Worm (Caenorhabditis elegans) whole organism, midembryonic: ENCODE data around the gene cya-1.

Experiments
- T22C8.4 ChIP-seq: fragments of 200-800 bp; sonication (Bioruptor generic); IDR thresholded peaks from 2 replicates; pipeline ENCODE4 v1.3.6; 2022; ENCODE audit warnings: missing genetic modification characterization, missing compliant biosample characterization
- cog-1 ChIP-seq: sonication (generic microtip); optimal IDR thresholded peaks from 2 replicates; lab custom pipeline; 2016; ENCODE audit warnings: missing genetic modification characterization, missing compliant biosample characterization
- flt-1 ChIP-seq: fragments of 200-800 bp; sonication (Bioruptor generic); IDR thresholded peaks from 2 replicates; pipeline ENCODE4 v1.3.6; 2022; ENCODE audit warnings: missing genetic modification characterization, missing compliant biosample characterization
- klf-2 ChIP-seq: fragments of 200-800 bp; sonication (Bioruptor generic); conservative IDR thresholded peaks from 2 replicates; pipeline ENCODE4 v1.3.6; 2022; ENCODE audit warnings: missing genetic modification reagents, missing genetic modification characterization, missing compliant biosample characterization
- med-1 ChIP-seq: sonication (generic microtip); optimal IDR thresholded peaks from 2 replicates; lab custom pipeline; 2017; ENCODE audit warnings: missing genetic modification characterization, mild to moderate bottlenecking, missing compliant biosample characterization, antibody characterized with exemption, missing genetic modification reagents; ENCODE audit not compliant: insufficient read depth
- ref-1 ChIP-seq: fragments of 200-800 bp; sonication (Bioruptor generic); conservative IDR thresholded peaks from 2 replicates; pipeline ENCODE4 v1.3.6; 2022; ENCODE audit warnings: missing genetic modification reagents, missing genetic modification characterization, missing compliant biosample characterization
- tab-1 ChIP-seq: fragments of 200-800 bp; sonication (Bioruptor generic); IDR thresholded peaks from 2 replicates; pipeline ENCODE4 v1.3.6; 2022; ENCODE audit warnings: missing genetic modification characterization, missing compliant biosample characterization
- ztf-23 ChIP-seq: fragments of 200-800 bp; sonication (Bioruptor generic); IDR thresholded peaks from 2 replicates; pipeline ENCODE4 v1.3.6; 2022; ENCODE audit warnings: missing genetic modification reagents, missing genetic modification characterization, missing compliant biosample characterization
- ztf-29 ChIP-seq: fragments of 200-800 bp; sonication (Bioruptor generic); IDR thresholded peaks from 2 replicates; pipeline ENCODE4 v1.3.6; 2022; ENCODE audit warnings: missing genetic modification reagents, missing genetic modification characterization, missing compliant biosample characterization

DNA sequence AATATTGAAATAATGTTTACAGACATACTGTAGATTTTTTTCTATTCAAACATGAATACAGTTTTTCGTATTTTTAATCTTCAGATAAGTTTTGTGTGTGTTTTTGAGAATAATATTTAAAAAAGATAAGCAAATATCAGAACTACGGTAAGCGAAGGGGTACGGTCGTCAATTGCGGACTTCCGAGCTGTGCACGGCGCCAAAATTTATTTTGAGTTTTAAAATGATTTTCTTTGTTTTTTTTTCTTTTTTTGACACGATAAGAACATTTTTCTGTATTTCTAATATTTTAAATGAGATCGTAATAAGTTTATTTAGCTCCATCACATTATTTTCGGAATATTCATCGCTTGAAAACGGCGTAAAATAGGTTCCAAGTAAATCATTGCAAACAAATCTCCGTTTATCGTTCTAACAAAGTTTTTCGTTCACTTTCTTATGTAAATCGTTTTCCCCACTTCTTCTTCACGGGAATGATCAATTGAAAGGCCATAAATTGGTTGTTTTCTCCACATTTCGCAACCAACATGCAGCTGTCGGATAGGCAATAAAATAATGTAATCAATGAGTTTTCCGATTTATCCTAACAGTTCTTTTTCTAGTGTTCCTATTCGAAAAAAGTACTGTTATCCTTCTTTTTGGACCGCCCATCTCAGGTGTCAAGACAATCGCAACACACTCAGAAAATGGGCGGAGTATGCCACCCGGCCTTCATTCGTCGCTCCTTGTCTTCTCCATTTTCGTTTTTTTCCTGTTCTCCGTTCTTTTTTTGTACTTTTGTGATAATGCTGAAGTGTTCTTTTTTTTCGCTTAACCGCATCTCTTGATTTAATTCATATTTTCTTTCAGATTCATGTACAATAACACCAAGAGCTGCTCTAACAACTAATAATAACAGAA lies 17.4 kb downstream of the cya-1 start, which contains the start of gene glp-1:
- TF ChIP-seq T22C8.4 (no peak), klf-2 (no peak), flt-1 (GFP tag; lab: Robert Waterston, UW) (no peak), tab-1 (no peak), ztf-23 (GFP tag; lab: Robert Waterston, UW) (no peak), ref-1 (GFP tag; lab: Robert Waterston, UW) (no peak), med-1 (GFP tag; lab: Kevin White, UChicago) (no peak), cog-1 (tag; lab: Kevin White, UChicago) (no peak), ztf-29 (GFP tag; lab: Robert Waterston, UW) (no peak)
